Worm (Caenorhabditis elegans) whole organism, young adult: ENCODE measurements around the gene tub-1.

Experiments used
- B0035.1 ChIP-seq: sonication (generic microtip); optimal IDR thresholded peaks from 2 replicates; lab custom pipeline; 2016; ENCODE audit warnings: missing genetic modification characterization, mild to moderate bottlenecking, missing compliant biosample characterization, missing genotype, missing genetic modification reagents
- ama-1 ChIP-seq, 3 experiments: fragments of 150-350 bp in 1 of 3; sonication (generic microtip) in 2 of 3; optimal IDR thresholded peaks; 2 replicates each; lab custom pipeline; 2014 to 2018; ENCODE audit warnings: missing biosample characterization in 2 of 3, missing genetic modification characterization in 2 of 3, missing genetic modification reagents in 2 of 3
- cebp-1 ChIP-seq, 2 experiments: fragments of 200-800 bp in 1 of 2; sonication (Bioruptor generic) in 1 of 2; sonication (generic microtip) in 1 of 2; IDR thresholded peaks in 1 of 2; optimal IDR thresholded peaks in 1 of 2; 2 replicates each; pipeline versions ENCODE4 v1.3.6 to Lab custom; 2017 to 2022; ENCODE audit warnings: missing compliant biosample characterization in 2 of 2, missing genetic modification characterization in 2 of 2, mild to moderate bottlenecking in 1 of 2, missing genetic modification reagents in 1 of 2, moderate library complexity in 1 of 2
- madf-6 ChIP-seq: fragments of 200-800 bp; sonication (Bioruptor generic); IDR thresholded peaks from 2 replicates; pipeline ENCODE4 v1.3.6; 2022; ENCODE audit warnings: missing genetic modification reagents, missing genetic modification characterization, missing compliant biosample characterization
- mes-4 ChIP-seq: sonication (generic microtip); optimal IDR thresholded peaks from 2 replicates; lab custom pipeline; 2016; ENCODE audit warnings: missing genotype, missing genetic modification characterization, missing compliant biosample characterization
- snpc-4 ChIP-seq, 5 experiments: fragments of 150-350 bp in 1 of 5; sonication (generic microtip) in 4 of 5; optimal IDR thresholded peaks; 2 replicates each; lab custom pipeline; 2014 to 2018; ENCODE audit warnings: missing genetic modification characterization in 5 of 5, missing biosample characterization in 3 of 5, antibody characterized with exemption in 2 of 5, mild to moderate bottlenecking in 2 of 5, missing compliant biosample characterization in 2 of 5, missing genotype in 2 of 5, moderate library complexity in 2 of 5, missing genetic modification reagents in 1 of 5
- unc-62 ChIP-seq: fragments of 150-350 bp; optimal IDR thresholded peaks from 2 replicates; lab custom pipeline; 2014; ENCODE audit warnings: missing biosample characterization, missing genetic modification reagents, missing genetic modification characterization
- ztf-25 ChIP-seq: fragments of 200-800 bp; sonication (Bioruptor generic); IDR thresholded peaks from 2 replicates; pipeline ENCODE4 v1.3.6; 2022; ENCODE audit warnings: missing genetic modification reagents, missing genetic modification characterization, missing compliant biosample characterization

DNA sequence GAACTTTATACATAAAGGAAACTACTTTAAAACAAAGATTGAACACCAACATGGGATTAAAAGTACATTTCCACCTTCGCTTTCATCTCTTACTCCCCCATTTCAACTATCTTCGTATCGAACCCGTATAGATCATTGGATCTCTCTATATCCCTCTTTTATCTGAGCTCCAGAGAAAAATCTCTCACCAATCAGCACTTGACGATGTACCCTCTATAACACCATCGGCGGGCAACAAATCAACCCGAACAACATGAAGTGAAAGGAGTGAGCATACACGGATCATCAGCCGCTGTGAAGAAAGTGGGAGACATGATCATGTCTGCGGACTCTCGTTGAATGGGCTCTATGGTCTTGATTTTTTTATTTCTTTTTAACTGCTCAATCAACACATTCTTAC is 39.3 kb downstream of the tub-1 start:
- TF ChIP-seq snpc-4 (GFP tag; optimal IDR thresholded peaks at IDR 0.05; lab: Kevin White, UChicago) (no peak), snpc-4 (tag; optimal IDR thresholded peaks at IDR 0.05; lab: Kevin White, UChicago) (no peak), B0035.1 (tag; lab: Kevin White, UChicago) (no peak), madf-6 (no peak), unc-62 (GFP tag; lab: Kevin White, UChicago) (no peak), ztf-25 (GFP tag; lab: Robert Waterston, UW) (no peak), cebp-1 (GFP tag; IDR thresholded peaks at IDR 0.05; lab: Robert Waterston, UW) (no peak), cebp-1 (tag; optimal IDR thresholded peaks at IDR 0.05; lab: Kevin White, UChicago) (no peak), mes-4 (tag; lab: Kevin White, UChicago) (no peak), ama-1 (optimal IDR thresholded peaks at IDR 0.05; lab: Kevin White, UChicago) (no peak), ama-1 (GFP tag; optimal IDR thresholded peaks at IDR 0.05; lab: Kevin White, UChicago) (no peak)
